Fruit fly (Drosophila melanogaster): ENCODE measurements around the gene Pgcl.

Gene Pgcl

dm6 chrX:392242-392641 is 45.0 kb downstream of the Pgcl start:
- TF ChIP-seq Myc (optimal IDR thresholded peaks at IDR 0.05) (no peak), ttk (optimal IDR thresholded peaks at IDR 0.05) (no peak), psq (optimal IDR thresholded peaks at IDR 0.05) (no peak), h (optimal IDR thresholded peaks at IDR 0.05) (no peak), insv (optimal IDR thresholded peaks at IDR 0.05) (no peak), Sin3A (optimal IDR thresholded peaks at IDR 0.05) (no peak)

DNA sequence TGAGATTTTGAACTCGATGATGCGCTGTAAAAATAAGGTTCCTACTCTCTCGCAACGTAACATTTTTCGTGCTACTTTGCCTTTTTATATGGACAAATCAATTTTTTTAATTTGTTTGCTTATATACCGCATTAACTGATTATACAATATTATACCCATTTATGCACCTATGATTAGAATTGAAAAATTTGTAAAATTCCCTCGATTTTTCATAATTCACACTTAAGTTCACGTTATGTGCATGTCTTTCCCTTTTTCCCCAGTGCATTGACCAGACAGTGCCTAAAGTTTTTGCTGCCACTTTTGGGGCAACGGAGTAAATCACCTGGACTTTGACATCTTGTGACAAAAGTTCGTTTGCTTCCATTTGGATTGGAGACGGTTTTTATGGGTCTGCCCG is 46.8 kb downstream of the Pgcl start:
- TF ChIP-seq h (optimal IDR thresholded peaks at IDR 0.05) (no peak), Sin3A (optimal IDR thresholded peaks at IDR 0.05) (no peak), Myc (optimal IDR thresholded peaks at IDR 0.05) (no peak), ttk (optimal IDR thresholded peaks at IDR 0.05) (no peak), psq (optimal IDR thresholded peaks at IDR 0.05) (no peak), insv (optimal IDR thresholded peaks at IDR 0.05) (no peak)

All from Kc167 (cell line).